Fruit fly (Drosophila melanogaster) S2 (cell line): Measurements from ENCODE around the gene CG14440.

Experiments used
- CG8478 ChIP-seq: fragments of >200 bp; optimal IDR thresholded peaks from 2 replicates; lab custom pipeline; 2018
- CTCF ChIP-seq, 2 experiments: fragments of >200 bp; optimal IDR thresholded peaks; 2 replicates each; lab custom pipeline; 2018

- no peak for TF ChIP-seq CG8478 (lab: Kevin White, UChicago)
- TF ChIP-seq CTCF (optimal IDR thresholded peaks at IDR 0.05; lab: Kevin White, UChicago), result no peak
Observed at dm6 chrX:6711295-6711694, 12.9 kb upstream of the CG14440 start.
